Fruit fly (Drosophila melanogaster) whole organism, adult: ENCODE results near the gene Bin1.

Source experiments
- CG11617 ChIP-seq: fragments of 200-800 bp; sonication (Bioruptor generic); optimal IDR thresholded peaks from 2 replicates; lab custom pipeline; 2017; ENCODE audit warnings: mild to moderate bottlenecking, missing biosample characterization, missing genetic modification reagents, missing genetic modification characterization
- CG12768 ChIP-seq: fragments of 200-800 bp; sonication (Bioruptor generic); optimal IDR thresholded peaks from 2 replicates; lab custom pipeline; 2017; ENCODE audit warnings: missing biosample characterization, missing genetic modification characterization, mild to moderate bottlenecking, moderate library complexity, missing genetic modification reagents
- CG14711 ChIP-seq: fragments of 200-800 bp; sonication (Bioruptor generic); optimal IDR thresholded peaks from 2 replicates; lab custom pipeline; 2018; ENCODE audit warnings: missing biosample characterization, mild to moderate bottlenecking, missing genetic modification characterization, moderate library complexity
- CG1620 ChIP-seq: fragments of 200-800 bp; sonication (Bioruptor generic); optimal IDR thresholded peaks from 2 replicates; lab custom pipeline; 2016; ENCODE audit warnings: missing biosample characterization, missing genetic modification characterization
- CG33017 ChIP-seq: fragments of 200-800 bp; sonication (Bioruptor generic); optimal IDR thresholded peaks from 2 replicates; lab custom pipeline; 2018; ENCODE audit warnings: missing biosample characterization, mild to moderate bottlenecking, missing genetic modification characterization, moderate library complexity
- CG5204 ChIP-seq: fragments of 200-800 bp; sonication (Bioruptor generic); optimal IDR thresholded peaks from 2 replicates; lab custom pipeline; 2016; ENCODE audit warnings: missing biosample characterization, missing genetic modification characterization
- CG7045 ChIP-seq: fragments of 200-800 bp; sonication (Bioruptor generic); optimal IDR thresholded peaks from 2 replicates; lab custom pipeline; 2017; ENCODE audit warnings: missing biosample characterization, mild to moderate bottlenecking, missing genetic modification characterization
- CG7101 ChIP-seq: fragments of 200-800 bp; sonication (Bioruptor generic); optimal IDR thresholded peaks from 2 replicates; lab custom pipeline; 2018; ENCODE audit warnings: missing biosample characterization, mild to moderate bottlenecking, missing genetic modification characterization, moderate library complexity
- Clk ChIP-seq: fragments of 200-800 bp; sonication (Bioruptor generic); optimal IDR thresholded peaks from 2 replicates; lab custom pipeline; 2017; ENCODE audit warnings: missing biosample characterization, missing genetic modification characterization
- Crg-1 ChIP-seq: fragments of 200-800 bp; sonication (Bioruptor generic); optimal IDR thresholded peaks from 2 replicates; lab custom pipeline; 2016; ENCODE audit warnings: missing biosample characterization, missing genetic modification characterization
- Hr96 ChIP-seq: fragments of 200-800 bp; sonication (Bioruptor generic); optimal IDR thresholded peaks from 2 replicates; lab custom pipeline; 2016; ENCODE audit warnings: missing biosample characterization, missing genetic modification characterization
- Mnt ChIP-seq: fragments of 200-800 bp; sonication (Bioruptor generic); optimal IDR thresholded peaks from 2 replicates; lab custom pipeline; 2016; ENCODE audit warnings: missing biosample characterization, mild to moderate bottlenecking, missing genetic modification characterization
- bab1 ChIP-seq: fragments of 200-800 bp; sonication (Bioruptor generic); optimal IDR thresholded peaks from 3 replicates; lab custom pipeline; 2019; ENCODE audit warnings: missing biosample characterization, mild to moderate bottlenecking, missing genetic modification characterization, moderate library complexity
- cic ChIP-seq: fragments of 200-800 bp; sonication (Bioruptor generic); optimal IDR thresholded peaks from 2 replicates; lab custom pipeline; 2017; ENCODE audit warnings: missing biosample characterization, mild to moderate bottlenecking, missing genetic modification characterization, moderate library complexity
- kay ChIP-seq: fragments of 200-800 bp; sonication (Bioruptor generic); peaks from one replicate; lab custom pipeline; 2016; ENCODE audit warnings: missing biosample characterization, missing genetic modification characterization, borderline replicate concordance
- ovo ChIP-seq: fragments of 200-800 bp; sonication (Bioruptor generic); optimal IDR thresholded peaks from 2 replicates; lab custom pipeline; 2016; ENCODE audit warnings: missing biosample characterization, missing genetic modification characterization
- pad ChIP-seq: fragments of 200-800 bp; sonication (Bioruptor generic); optimal IDR thresholded peaks from 3 replicates; lab custom pipeline; 2017; ENCODE audit warnings: missing biosample characterization, missing genetic modification characterization, mild to moderate bottlenecking, moderate library complexity, missing genetic modification reagents
- tj ChIP-seq: fragments of 200-800 bp; sonication (Bioruptor generic); optimal IDR thresholded peaks from 3 replicates; lab custom pipeline; 2017; ENCODE audit warnings: missing biosample characterization, mild to moderate bottlenecking, missing genetic modification characterization, moderate library complexity
- toe ChIP-seq: fragments of 200-800 bp; sonication (Bioruptor generic); optimal IDR thresholded peaks from 2 replicates; lab custom pipeline; 2016; ENCODE audit warnings: missing biosample characterization, missing genetic modification characterization

Gene Bin1

dm6 chr3R:16220050-16220670 is 30.8 kb upstream of the Bin1 start:
- no peak for TF ChIP-seq CG14711 (tag; lab: Kevin White, UChicago)

dm6 chr3R:16218251-16219030 is 29.1 kb upstream of the Bin1 start:
- TF ChIP-seq CG14711 (tag; lab: Kevin White, UChicago) (no peak), pad (no peak), Hr96 (GFP tag; lab: Kevin White, UChicago) (no peak), CG33017 (tag; lab: Kevin White, UChicago) (no peak), CG11617 (no peak), Mnt (no peak), toe (GFP tag; lab: Kevin White, UChicago) (no peak), CG7045 (no peak)

- no peak for TF ChIP-seq bab1 (GFP tag; lab: Kevin White, UChicago)
- no peak for TF ChIP-seq CG11617
- no peak for TF ChIP-seq CG14711 (tag; lab: Kevin White, UChicago)
- no peak for TF ChIP-seq tj (GFP tag; lab: Kevin White, UChicago)
- TF ChIP-seq pad = no peak
- no peak for TF ChIP-seq ovo
- TF ChIP-seq CG5204 (GFP tag; lab: Kevin White, UChicago) = no peak
- TF ChIP-seq Mnt = no peak
- no peak for TF ChIP-seq toe (GFP tag; lab: Kevin White, UChicago)
- TF ChIP-seq Hr96 (GFP tag; lab: Kevin White, UChicago) = no peak
- TF ChIP-seq Clk (GFP tag; lab: Kevin White, UChicago) = no peak
- TF ChIP-seq Crg-1 = no peak
- no peak for TF ChIP-seq CG33017 (tag; lab: Kevin White, UChicago)
- TF ChIP-seq CG12768 (GFP tag; lab: Kevin White, UChicago) = no peak
- no peak for TF ChIP-seq CG7045
- TF ChIP-seq kay (GFP tag; lab: Kevin White, UChicago) = no peak
- TF ChIP-seq CG1620 (GFP tag; lab: Kevin White, UChicago) = no peak
- no peak for TF ChIP-seq cic (GFP tag; lab: Kevin White, UChicago)
- no peak for TF ChIP-seq CG7101 (tag; lab: Kevin White, UChicago)
These were observed 28.0 kb upstream of the Bin1 start for dm6 chr3R:16217368-16217767.

dm6 chr3R:16215319-16215701 is 25.9 kb upstream of the Bin1 start:
- TF ChIP-seq CG11617 = no peak
- TF ChIP-seq Clk (GFP tag; lab: Kevin White, UChicago) = no peak
- TF ChIP-seq CG1620 (GFP tag; lab: Kevin White, UChicago) = no peak
- no peak for TF ChIP-seq Hr96 (GFP tag; lab: Kevin White, UChicago)
- TF ChIP-seq toe (GFP tag; lab: Kevin White, UChicago) = no peak
- TF ChIP-seq tj (GFP tag; lab: Kevin White, UChicago) = no peak
- no peak for TF ChIP-seq CG12768 (GFP tag; lab: Kevin White, UChicago)
- no peak for TF ChIP-seq cic (GFP tag; lab: Kevin White, UChicago)
- no peak for TF ChIP-seq pad
- TF ChIP-seq CG14711 (tag; lab: Kevin White, UChicago) = no peak
- no peak for TF ChIP-seq Crg-1
- TF ChIP-seq ovo = no peak
- TF ChIP-seq CG7101 (tag; lab: Kevin White, UChicago) = no peak

dm6 chr3R:16214474-16215318 is 25.3 kb upstream of the Bin1 start:
- TF ChIP-seq toe (GFP tag; lab: Kevin White, UChicago) (peak; percentile 41), kay (GFP tag; lab: Kevin White, UChicago) (peak; percentile 70), bab1 (GFP tag; lab: Kevin White, UChicago) (no peak)

dm6 chr3R:16213792-16214473 is 24.6 kb upstream of the Bin1 start:
- TF ChIP-seq Hr96 (GFP tag; lab: Kevin White, UChicago) (no peak), kay (GFP tag; lab: Kevin White, UChicago) (peak; percentile 56), CG1620 (GFP tag; lab: Kevin White, UChicago) (no peak)
